Worm (Caenorhabditis elegans): ENCODE measurements around the gene wrt-5.

DNA sequence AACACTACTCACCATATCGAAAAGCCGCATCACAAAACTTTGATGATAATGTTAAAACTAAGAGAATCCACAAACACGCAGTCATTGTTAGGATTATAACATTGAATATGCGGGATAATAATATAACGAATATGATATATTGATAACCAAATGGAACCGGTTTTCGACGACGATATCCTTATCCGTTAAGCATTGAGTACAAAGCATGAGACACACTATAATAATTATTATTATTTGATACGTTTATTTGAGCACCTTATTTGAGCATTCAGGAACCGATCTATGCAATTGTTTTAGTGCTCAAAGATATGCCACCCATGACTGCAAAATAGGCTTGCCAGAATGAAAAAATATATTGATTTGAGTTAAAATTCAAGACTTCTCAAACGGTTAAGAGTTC lies 23.2 kb upstream of the wrt-5 start, which contains the start of gene W03D2.9:
- TF ChIP-seq pha-4 (tag; optimal IDR thresholded peaks at IDR 0.05) (no peak), elt-1 (tag; optimal IDR thresholded peaks at IDR 0.05; ENCODE audit: borderline replicate concordance, insufficient read depth) (no peak), snpc-4 (tag; optimal IDR thresholded peaks at IDR 0.05) (no peak), ces-1 (GFP tag; optimal IDR thresholded peaks at IDR 0.05) (no peak), mab-5 (tag; optimal IDR thresholded peaks at IDR 0.05) (no peak), nhr-28 (tag; optimal IDR thresholded peaks at IDR 0.05) (no peak), unc-120 (tag; optimal IDR thresholded peaks at IDR 0.05; ENCODE audit: poor library complexity, severe bottlenecking) (no peak)

Data from whole organism, mixed stage, embryonic.